Fruit fly (Drosophila melanogaster) whole organism, embryonic: ENCODE data around the gene Hr96.
A peak's percentile ranks its signal among the peaks of the same experiment; 100 is the strongest.

Experiments
- ATbp ChIP-seq: fragments of 200-800 bp; sonication (Bioruptor generic); optimal IDR thresholded peaks from 2 replicates; lab custom pipeline; 2017; ENCODE audit warnings: missing biosample characterization, mild to moderate bottlenecking, missing genetic modification characterization, missing genetic modification reagents
- Ada2b ChIP-seq: fragments of 200-800 bp; sonication (Bioruptor generic); IDR thresholded peaks from 2 replicates; pipeline ENCODE4 v1.3.6; 2022; ENCODE audit warnings: missing biosample characterization, missing genetic modification characterization
- Blimp-1 ChIP-seq: fragments of 200-800 bp; sonication (Bioruptor generic); optimal IDR thresholded peaks from 3 replicates; lab custom pipeline; 2018; ENCODE audit warnings: missing biosample characterization, missing genetic modification characterization, mild to moderate bottlenecking, moderate library complexity, missing genetic modification reagents
- CG11504 ChIP-seq: fragments of 200-800 bp; sonication (Bioruptor generic); optimal IDR thresholded peaks from 3 replicates; lab custom pipeline; 2019; ENCODE audit warnings: missing biosample characterization, mild to moderate bottlenecking, missing genetic modification characterization, moderate library complexity
- CG12155 ChIP-seq: fragments of 200-800 bp; sonication (Bioruptor generic); optimal IDR thresholded peaks from 3 replicates; lab custom pipeline; 2016; ENCODE audit warnings: missing biosample characterization, missing genetic modification characterization
- CG12219 ChIP-seq: fragments of 200-800 bp; sonication (Bioruptor generic); optimal IDR thresholded peaks from 3 replicates; lab custom pipeline; 2018; ENCODE audit warnings: missing biosample characterization, mild to moderate bottlenecking, missing genetic modification characterization
- CG12391 ChIP-seq: fragments of 200-800 bp; sonication (Bioruptor generic); optimal IDR thresholded peaks from 3 replicates; lab custom pipeline; 2018; ENCODE audit warnings: missing biosample characterization, mild to moderate bottlenecking, missing genetic modification characterization, moderate library complexity
- CG12769 ChIP-seq: fragments of 200-800 bp; sonication (Bioruptor generic); optimal IDR thresholded peaks from 2 replicates; lab custom pipeline; 2019; ENCODE audit warnings: missing biosample characterization, mild to moderate bottlenecking, missing genetic modification characterization, moderate library complexity
- CG12942 ChIP-seq: fragments of 200-800 bp; sonication (Bioruptor generic); optimal IDR thresholded peaks from 3 replicates; lab custom pipeline; 2016; ENCODE audit warnings: missing biosample characterization, missing genetic modification characterization
- CG14014 ChIP-seq: fragments of 200-800 bp; sonication (Bioruptor generic); IDR thresholded peaks from 2 replicates; pipeline ENCODE4 v1.3.6; 2022; ENCODE audit warnings: missing biosample characterization, missing genetic modification characterization
- CG14710 ChIP-seq: fragments of 200-800 bp; sonication (Bioruptor generic); optimal IDR thresholded peaks from 3 replicates; lab custom pipeline; 2019; ENCODE audit warnings: missing biosample characterization, mild to moderate bottlenecking, missing genetic modification characterization, moderate library complexity
- CG1529 ChIP-seq: fragments of 200-800 bp; sonication (Bioruptor generic); optimal IDR thresholded peaks from 3 replicates; lab custom pipeline; 2018; ENCODE audit warnings: missing biosample characterization, missing genetic modification characterization
- CG16815 ChIP-seq: fragments of 200-800 bp; sonication (Bioruptor generic); optimal IDR thresholded peaks from 3 replicates; lab custom pipeline; 2017; ENCODE audit warnings: missing biosample characterization, mild to moderate bottlenecking, missing genetic modification characterization
- CG18262 ChIP-seq: fragments of 200-800 bp; optimal IDR thresholded peaks from 3 replicates; lab custom pipeline; 2019; ENCODE audit warnings: missing biosample characterization, mild to moderate bottlenecking, missing genetic modification characterization, moderate library complexity
- CG18619 ChIP-seq: fragments of 200-800 bp; sonication (Bioruptor generic); optimal IDR thresholded peaks from 3 replicates; lab custom pipeline; 2017; ENCODE audit warnings: missing biosample characterization, mild to moderate bottlenecking, missing genetic modification characterization
- CG18764 ChIP-seq: fragments of 200-800 bp; sonication (Bioruptor generic); optimal IDR thresholded peaks from 3 replicates; lab custom pipeline; 2016; ENCODE audit warnings: missing biosample characterization, missing genetic modification characterization
- CG3281 ChIP-seq: fragments of 200-800 bp; sonication (Bioruptor generic); optimal IDR thresholded peaks from 3 replicates; lab custom pipeline; 2017; ENCODE audit warnings: missing biosample characterization, mild to moderate bottlenecking, missing genetic modification characterization
- CG42726 ChIP-seq: fragments of 200-800 bp; sonication (Bioruptor generic); IDR thresholded peaks from 2 replicates; pipeline ENCODE4 v1.3.6; 2022; ENCODE audit warnings: missing biosample characterization, missing genetic modification characterization; ENCODE audit not compliant: partially characterized antibody
- CG6654 ChIP-seq: fragments of 200-800 bp; sonication (Bioruptor generic); optimal IDR thresholded peaks from 2 replicates; lab custom pipeline; 2017; ENCODE audit warnings: missing biosample characterization, mild to moderate bottlenecking, missing genetic modification characterization
- CG7839 ChIP-seq: fragments of 200-800 bp; sonication (Bioruptor generic); optimal IDR thresholded peaks from 3 replicates; lab custom pipeline; 2018; ENCODE audit warnings: missing biosample characterization, mild to moderate bottlenecking, missing genetic modification characterization, moderate library complexity
- CG7987 ChIP-seq: fragments of 200-800 bp; sonication (Bioruptor generic); optimal IDR thresholded peaks from 2 replicates; lab custom pipeline; 2018; ENCODE audit warnings: missing biosample characterization, mild to moderate bottlenecking, missing genetic modification characterization, moderate library complexity
- CG8281 ChIP-seq: fragments of 200-800 bp; sonication (Bioruptor generic); optimal IDR thresholded peaks from 2 replicates; lab custom pipeline; 2018; ENCODE audit warnings: missing biosample characterization, mild to moderate bottlenecking, missing genetic modification characterization, moderate library complexity
- CG8359 ChIP-seq: fragments of 200-800 bp; sonication (Bioruptor generic); optimal IDR thresholded peaks from 2 replicates; lab custom pipeline; 2017; ENCODE audit warnings: missing biosample characterization, mild to moderate bottlenecking, missing genetic modification characterization, borderline replicate concordance
- Lpt ChIP-seq: fragments of >200 bp; optimal IDR thresholded peaks from 2 replicates; lab custom pipeline; 2018; ENCODE audit warnings: missing biosample characterization, missing genetic modification characterization
- Mad ChIP-seq: fragments of 200-800 bp; sonication (Bioruptor generic); optimal IDR thresholded peaks from 2 replicates; lab custom pipeline; 2016; ENCODE audit warnings: missing biosample characterization, missing genetic modification characterization
- Med ChIP-seq: fragments of 200-800 bp; sonication (Bioruptor generic); peaks from one replicate; lab custom pipeline; 2016; ENCODE audit warnings: missing biosample characterization, missing genetic modification characterization, mild to moderate bottlenecking, inconsistent platforms, moderate library complexity
- NC2α ChIP-seq: fragments of 200-800 bp; sonication (Bioruptor generic); optimal IDR thresholded peaks from 2 replicates; lab custom pipeline; 2016; ENCODE audit warnings: missing biosample characterization, missing genetic modification characterization
- Nf-YB ChIP-seq: fragments of 200-800 bp; sonication (Bioruptor generic); optimal IDR thresholded peaks from 3 replicates; lab custom pipeline; 2019; ENCODE audit warnings: missing biosample characterization, mild to moderate bottlenecking, missing genetic modification characterization, moderate library complexity
- btn ChIP-seq: fragments of 200-800 bp; sonication (Bioruptor generic); optimal IDR thresholded peaks from 2 replicates; lab custom pipeline; 2016; ENCODE audit warnings: missing biosample characterization, missing genetic modification characterization
- chn ChIP-seq: fragments of 200-800 bp; sonication (Bioruptor generic); optimal IDR thresholded peaks from 2 replicates; lab custom pipeline; 2016; ENCODE audit warnings: missing biosample characterization, missing genetic modification characterization
- crc ChIP-seq: fragments of 200-800 bp; sonication (Bioruptor generic); optimal IDR thresholded peaks from 2 replicates; lab custom pipeline; 2016; ENCODE audit warnings: missing biosample characterization, missing genetic modification characterization
- danr ChIP-seq: fragments of 200-800 bp; sonication (Bioruptor generic); IDR thresholded peaks from 2 replicates; pipeline ENCODE4 v1.3.6; 2022; ENCODE audit warnings: missing biosample characterization, missing genetic modification characterization
- dpn ChIP-seq, 2 experiments: fragments of 200-800 bp; sonication (Bioruptor generic); optimal IDR thresholded peaks; 3 replicates each; lab custom pipeline; 2016; ENCODE audit warnings: missing biosample characterization in 2 of 2, missing genetic modification characterization in 2 of 2
- emc ChIP-seq: fragments of 200-800 bp; sonication (Bioruptor generic); optimal IDR thresholded peaks from 2 replicates; lab custom pipeline; 2016; ENCODE audit warnings: missing biosample characterization, missing genetic modification characterization
- eve ChIP-seq, 2 experiments: fragments of >200 bp; optimal IDR thresholded peaks; 2 replicates each; lab custom pipeline; 2017; ENCODE audit warnings: missing biosample characterization in 2 of 2, missing genetic modification characterization in 2 of 2
- grau ChIP-seq: fragments of 200-800 bp; optimal IDR thresholded peaks from 3 replicates; lab custom pipeline; 2019; ENCODE audit warnings: missing biosample characterization, mild to moderate bottlenecking, missing genetic modification characterization, moderate library complexity
- gsb ChIP-seq: fragments of 200-800 bp; sonication (Bioruptor generic); IDR thresholded peaks from 2 replicates; pipeline ENCODE4 v1.3.6; 2022; ENCODE audit warnings: missing biosample characterization, missing genetic modification characterization
- gt ChIP-seq: fragments of 200-800 bp; sonication (Bioruptor generic); IDR thresholded peaks from 2 replicates; pipeline ENCODE4 v1.3.6; 2022; ENCODE audit warnings: missing biosample characterization, missing genetic modification characterization
- jing ChIP-seq: fragments of 200-800 bp; sonication (Bioruptor generic); optimal IDR thresholded peaks from 2 replicates; lab custom pipeline; 2018; ENCODE audit warnings: missing biosample characterization, mild to moderate bottlenecking, missing genetic modification characterization
- kay ChIP-seq: fragments of 200-800 bp; sonication (Bioruptor generic); optimal IDR thresholded peaks from 2 replicates; lab custom pipeline; 2016; ENCODE audit warnings: missing biosample characterization, missing genetic modification characterization
- lilli ChIP-seq: fragments of 200-800 bp; sonication (Bioruptor generic); optimal IDR thresholded peaks from 3 replicates; lab custom pipeline; 2016; ENCODE audit warnings: missing biosample characterization, missing genetic modification characterization
- pan ChIP-seq, 4 experiments: fragments of >200 bp in 3 of 4; fragments of 200-800 bp in 1 of 4; sonication (Bioruptor generic) in 1 of 4; optimal IDR thresholded peaks in 3 of 4; IDR thresholded peaks in 1 of 4; 2 replicates each; pipeline versions ENCODE4 v1.3.6 to Lab custom; 2017 to 2022; ENCODE audit warnings: missing biosample characterization in 2 of 4, missing genetic modification characterization in 2 of 4, mixed read lengths in 1 of 4
- sd ChIP-seq: fragments of 200-800 bp; sonication (Bioruptor generic); optimal IDR thresholded peaks from 3 replicates; lab custom pipeline; 2018; ENCODE audit warnings: missing biosample characterization, mild to moderate bottlenecking, missing genetic modification characterization, moderate library complexity
- sens ChIP-seq: fragments of 200-800 bp; sonication (Bioruptor generic); peaks from one replicate; lab custom pipeline; 2016; ENCODE audit warnings: missing biosample characterization, missing genetic modification characterization
- sens-2 ChIP-seq: fragments of 200-800 bp; sonication (Bioruptor generic); IDR thresholded peaks from 2 replicates; pipeline ENCODE4 v1.3.6; 2022; ENCODE audit warnings: missing biosample characterization, missing genetic modification characterization
- sisA ChIP-seq: fragments of 200-800 bp; sonication (Bioruptor generic); IDR thresholded peaks from 2 replicates; pipeline ENCODE4 v1.3.6; 2022; ENCODE audit warnings: missing biosample characterization, missing genetic modification characterization
- slbo ChIP-seq: fragments of 200-800 bp; sonication (Bioruptor generic); IDR thresholded peaks from 2 replicates; pipeline ENCODE4 v1.3.6; 2022; ENCODE audit warnings: missing biosample characterization, missing genetic modification characterization
- sna ChIP-seq: fragments of 200-800 bp; sonication (Bioruptor generic); IDR thresholded peaks from 2 replicates; pipeline ENCODE4 v1.3.6; 2022; ENCODE audit warnings: missing biosample characterization, missing genetic modification characterization; ENCODE audit not compliant: partially characterized antibody
- tin ChIP-seq: fragments of 200-800 bp; sonication (Bioruptor generic); optimal IDR thresholded peaks from 3 replicates; lab custom pipeline; 2016; ENCODE audit warnings: missing biosample characterization, missing genetic modification characterization

The Hr96 gene

dm6 chr3R:25004064-25004463 lies 21.0 kb upstream of the Hr96 start:
- TF ChIP-seq chn (GFP tag; lab: Kevin White, UChicago), result no peak
- TF ChIP-seq sens, result peak; percentile 60
- peak; percentile 6 for TF ChIP-seq CG12769 (tag; lab: Kevin White, UChicago)
- no peak for TF ChIP-seq CG16815 (GFP tag; lab: Kevin White, UChicago)
- TF ChIP-seq sd (tag; lab: Kevin White, UChicago), result peak; percentile 13
- TF ChIP-seq Mad (GFP tag; lab: Kevin White, UChicago), result no peak
- peak; percentile 27 for TF ChIP-seq ATbp (GFP tag; lab: Kevin White, UChicago)
- peak; percentile 15 for TF ChIP-seq Med (GFP tag; lab: Kevin White, UChicago)

dm6 chr3R:25004763-25005162 lies 20.3 kb upstream of the Hr96 start:
- TF ChIP-seq CG3281, result peak; percentile 22
- TF ChIP-seq CG7987 (GFP tag; lab: Kevin White, UChicago), result peak; percentile 1
- peak; percentile 53 for TF ChIP-seq sisA (GFP tag; lab: Robert Waterston, UW)
- TF ChIP-seq sna (GFP tag; lab: Robert Waterston, UW), result no peak
- no peak for TF ChIP-seq gt (GFP tag; lab: Robert Waterston, UW)
- peak; percentile 47 for TF ChIP-seq grau (tag; lab: Kevin White, UChicago)
- peak; percentile 8 for TF ChIP-seq CG18619 (GFP tag; lab: Kevin White, UChicago)
- TF ChIP-seq CG7839 (tag; lab: Kevin White, UChicago), result peak; percentile 62
- no peak for TF ChIP-seq CG1529
- peak; percentile 44 for TF ChIP-seq CG18262 (tag; lab: Kevin White, UChicago)
- TF ChIP-seq CG12155 (GFP tag; lab: Kevin White, UChicago), result peak; percentile 30
- TF ChIP-seq dpn (GFP tag; optimal IDR thresholded peaks at IDR 0.05; lab: Kevin White, UChicago), result peak; percentile 49 to 70
- peak; percentile 37 for TF ChIP-seq CG18764 (GFP tag; lab: Kevin White, UChicago)
- peak; percentile 61 for TF ChIP-seq Ada2b
- TF ChIP-seq NC2α (GFP tag; lab: Kevin White, UChicago), result no peak
- no peak for TF ChIP-seq emc (GFP tag; lab: Kevin White, UChicago)
- peak; percentile 65 for TF ChIP-seq Blimp-1 (GFP tag; lab: Kevin White, UChicago)
- peak; percentile 21 for TF ChIP-seq crc (GFP tag; lab: Kevin White, UChicago)
- peak; percentile 44 for TF ChIP-seq CG12942 (GFP tag; lab: Kevin White, UChicago)
- no peak for TF ChIP-seq pan (optimal IDR thresholded peaks at IDR 0.05; lab: Kevin White, UChicago)
- TF ChIP-seq pan (GFP tag; optimal IDR thresholded peaks at IDR 0.05 in 1 of 2, IDR thresholded peaks at IDR 0.05 in 1 of 2), result peak in 1 of 2 experiments; percentile 66
- TF ChIP-seq Lpt (GFP tag; lab: Kevin White, UChicago), result no peak
- peak; percentile 12 for TF ChIP-seq CG8281
- no peak for TF ChIP-seq btn
- no peak for TF ChIP-seq CG14014 (GFP tag; lab: Robert Waterston, UW)
- peak; percentile 90 for TF ChIP-seq sens
- TF ChIP-seq slbo (GFP tag; lab: Robert Waterston, UW), result peak; percentile 68
- TF ChIP-seq eve (GFP tag; optimal IDR thresholded peaks at IDR 0.05; lab: Kevin White, UChicago), result no peak
- TF ChIP-seq lilli (GFP tag; lab: Kevin White, UChicago), result peak; percentile 42
- TF ChIP-seq danr, result no peak
- no peak for TF ChIP-seq CG6654
- no peak for TF ChIP-seq CG42726
- TF ChIP-seq CG12219, result peak; percentile 49
- no peak for TF ChIP-seq sens-2 (GFP tag; lab: Robert Waterston, UW)
- peak; percentile 54 for TF ChIP-seq CG12391
- TF ChIP-seq Nf-YB, result no peak
- no peak for TF ChIP-seq CG8359
- no peak for TF ChIP-seq kay (GFP tag; lab: Kevin White, UChicago)
- TF ChIP-seq CG14710 (tag; lab: Kevin White, UChicago), result peak; percentile 21
- TF ChIP-seq CG11504 (tag; lab: Kevin White, UChicago), result peak; percentile 75
- no peak for TF ChIP-seq gsb (GFP tag; lab: Robert Waterston, UW)
- TF ChIP-seq tin (GFP tag; lab: Kevin White, UChicago), result peak; percentile 63
- peak; percentile 93 for TF ChIP-seq Med (GFP tag; lab: Kevin White, UChicago)
- TF ChIP-seq jing (GFP tag; lab: Kevin White, UChicago), result peak; percentile 62
